Fruit fly (Drosophila melanogaster): Measurements from ENCODE around the gene SF1.

Gene SF1

DNA sequence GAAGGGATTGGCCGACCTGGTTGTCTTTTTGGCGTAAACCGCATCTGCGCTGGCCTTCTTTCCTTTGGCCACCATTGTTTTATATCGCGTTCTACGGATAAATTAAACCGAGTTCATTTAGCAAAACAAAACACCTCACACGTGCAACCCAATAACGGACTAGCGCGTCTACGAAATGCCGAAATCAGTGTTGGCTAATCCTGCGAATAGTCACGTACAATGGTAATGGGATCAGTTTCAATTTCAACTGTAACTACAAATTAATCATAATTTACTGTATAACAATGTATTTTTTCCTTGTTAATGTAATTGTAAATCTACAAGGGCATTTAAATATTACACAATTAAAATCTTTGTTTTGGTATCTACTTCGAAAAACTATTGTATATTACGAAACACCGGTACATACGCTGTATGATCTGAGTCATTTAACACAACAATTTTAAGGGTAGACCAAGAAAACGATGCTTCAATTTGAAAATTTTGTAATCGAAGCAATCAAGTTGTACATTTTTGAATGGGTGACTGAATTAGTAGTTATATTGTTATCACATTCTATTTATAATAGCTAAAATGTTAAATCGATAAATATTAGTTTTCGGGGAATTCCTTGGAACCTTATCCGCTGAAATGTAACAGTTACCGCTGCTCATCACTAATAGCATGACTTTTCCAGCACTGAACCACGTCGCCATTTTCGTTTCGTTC lies at the start of gene SF1 (continued):
- TF ChIP-seq Trl (optimal IDR thresholded peaks at IDR 0.05) (no peak), Trl (GFP tag; optimal IDR thresholded peaks at IDR 0.05) (peak; percentile 8), CG31224 (GFP tag; IDR thresholded peaks at IDR 0.05) (no peak), CG11085 (GFP tag; IDR thresholded peaks at IDR 0.05) (no peak), zen (tag; optimal IDR thresholded peaks at IDR 0.05) (no peak), Nf-YB (GFP tag; optimal IDR thresholded peaks at IDR 0.05) (no peak), CG16815 (GFP tag; optimal IDR thresholded peaks at IDR 0.05) (peak; percentile 62), Ets97D (GFP tag; optimal IDR thresholded peaks at IDR 0.05) (peak; percentile 23), vvl (GFP tag; IDR thresholded peaks at IDR 0.05) (no peak), CG5180 (GFP tag; optimal IDR thresholded peaks at IDR 0.05) (no peak), hbn (GFP tag; IDR thresholded peaks at IDR 0.05; ENCODE audit: partially characterized antibody) (no peak), CG34224 (GFP tag; IDR thresholded peaks at IDR 0.05; ENCODE audit: partially characterized antibody) (no peak), Gsc (GFP tag; IDR thresholded peaks at IDR 0.05) (no peak), cwo (GFP tag; optimal IDR thresholded peaks at IDR 0.05) (peak; percentile 70), Fer1 (GFP tag; optimal IDR thresholded peaks at IDR 0.05) (no peak), CG34422 (GFP tag; IDR thresholded peaks at IDR 0.05) (0 out of 3 replicates have a peak, but pooled peaks have one; percentile 12), ind (GFP tag; optimal IDR thresholded peaks at IDR 0.05) (peak; percentile 43), CG13424 (tag; optimal IDR thresholded peaks at IDR 0.05) (peak; percentile 30), gsb-n (tag; optimal IDR thresholded peaks at IDR 0.05) (no peak), nmo (GFP tag; optimal IDR thresholded peaks at IDR 0.05) (peak; percentile 67), CG18599 (GFP tag; optimal IDR thresholded peaks at IDR 0.05) (no peak), unpg (GFP tag; optimal IDR thresholded peaks at IDR 0.05) (no peak), fu2 (GFP tag; optimal IDR thresholded peaks at IDR 0.05) (peak; percentile 16), Dfd (GFP tag; optimal IDR thresholded peaks at IDR 0.05) (no peak), CG16813 (GFP tag; IDR thresholded peaks at IDR 0.05; ENCODE audit: partially characterized antibody) (no peak), pho (GFP tag; optimal IDR thresholded peaks at IDR 0.05) (peak; percentile 74), sim (GFP tag; IDR thresholded peaks at IDR 0.05) (no peak), CG42726 (GFP tag; IDR thresholded peaks at IDR 0.05; ENCODE audit: partially characterized antibody) (no peak), Ravus (GFP tag; IDR thresholded peaks at IDR 0.05) (no peak), nerfin-2 (GFP tag; IDR thresholded peaks at IDR 0.05; ENCODE audit: partially characterized antibody) (no peak), bbx (GFP tag; IDR thresholded peaks at IDR 0.05; ENCODE audit: partially characterized antibody) (no peak), CG9727 (GFP tag; optimal IDR thresholded peaks at IDR 0.05) (peak; percentile 50), CG3726 (GFP tag; IDR thresholded peaks at IDR 0.05) (no peak), CG17385 (GFP tag; optimal IDR thresholded peaks at IDR 0.05) (no peak), tup (GFP tag; optimal IDR thresholded peaks at IDR 0.05) (no peak), CG7987 (GFP tag; optimal IDR thresholded peaks at IDR 0.05) (no peak), crol (GFP tag; IDR thresholded peaks at IDR 0.05) (no peak), esg (GFP tag; conservative IDR thresholded peaks at IDR 0.05) (no peak), danr (GFP tag; IDR thresholded peaks at IDR 0.05) (no peak), zf30C (GFP tag; optimal IDR thresholded peaks at IDR 0.05) (no peak), CG3163 (GFP tag; optimal IDR thresholded peaks at IDR 0.05) (no peak), Drgx (GFP tag; IDR thresholded peaks at IDR 0.05) (no peak), CG17361 (GFP tag; IDR thresholded peaks at IDR 0.05) (peak; percentile 87), Atf3 (GFP tag; optimal IDR thresholded peaks at IDR 0.05) (no peak), CG16779 (GFP tag; IDR thresholded peaks at IDR 0.05) (no peak), Gug (GFP tag; IDR thresholded peaks at IDR 0.05) (peak; percentile 27; the same call in 1 of the 4 replicates), CG7357 (GFP tag; IDR thresholded peaks at IDR 0.05) (no peak), kay (GFP tag; optimal IDR thresholded peaks at IDR 0.05) (peak; percentile 35), CG7839 (tag; optimal IDR thresholded peaks at IDR 0.05) (no peak), CG12659 (GFP tag; optimal IDR thresholded peaks at IDR 0.05) (peak; percentile 45)
